Fruit fly (Drosophila melanogaster) whole organism, prepupa: ENCODE measurements around the gene CG2750.
"Not testable (repeated sequence)": the region's sequence is repeated elsewhere in the genome, so short reads cannot be mapped to it uniquely, and the experiment has no call there.

Experiments used
- CG6792 ChIP-seq: fragments of 200-800 bp; sonication (Bioruptor generic); optimal IDR thresholded peaks from 3 replicates; lab custom pipeline; 2016; ENCODE audit warnings: missing biosample characterization, missing genetic modification characterization
- CG6854 ChIP-seq: fragments of 200-800 bp; sonication (Bioruptor generic); optimal IDR thresholded peaks from 2 replicates; lab custom pipeline; 2017; ENCODE audit warnings: missing biosample characterization, mild to moderate bottlenecking, missing genetic modification characterization
- cyc ChIP-seq: fragments of 200-800 bp; sonication (Bioruptor generic); optimal IDR thresholded peaks from 3 replicates; lab custom pipeline; 2016; ENCODE audit warnings: missing biosample characterization, missing genetic modification characterization
- net ChIP-seq: fragments of 200-800 bp; sonication (Bioruptor generic); optimal IDR thresholded peaks from 3 replicates; lab custom pipeline; 2016; ENCODE audit warnings: missing biosample characterization, missing genetic modification characterization
- pdm3 ChIP-seq: fragments of 200-800 bp; sonication (Bioruptor generic); optimal IDR thresholded peaks from 3 replicates; lab custom pipeline; 2016; ENCODE audit warnings: missing biosample characterization, missing genetic modification characterization
- spab ChIP-seq: fragments of 200-800 bp; sonication (Bioruptor generic); optimal IDR thresholded peaks from 2 replicates; lab custom pipeline; 2017; ENCODE audit warnings: missing biosample characterization, mild to moderate bottlenecking, missing genetic modification characterization, missing genetic modification reagents

DNA sequence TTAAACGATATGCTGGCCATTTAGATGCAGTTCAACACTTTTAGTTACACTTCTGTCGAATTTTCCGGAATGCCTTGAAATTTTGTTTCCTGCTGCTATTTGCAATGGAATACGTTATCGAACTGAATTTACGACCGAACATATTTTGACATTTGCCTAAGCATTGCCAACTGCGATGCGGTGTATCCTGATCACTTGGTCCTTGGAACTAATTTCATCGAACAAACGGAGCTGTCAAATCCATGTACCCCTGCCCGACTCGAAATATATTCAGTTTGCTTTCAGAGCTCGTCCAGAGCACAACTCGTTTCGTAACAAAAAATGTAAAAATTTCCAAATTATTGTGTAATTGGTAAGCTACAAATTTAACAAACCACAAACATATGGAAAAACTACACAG lies 20.1 kb upstream of the CG2750 start, which contains the start of gene CG15734:
- TF ChIP-seq net (GFP tag; lab: Kevin White, UChicago); pdm3 (GFP tag; lab: Kevin White, UChicago); CG6792 (GFP tag; lab: Kevin White, UChicago); CG6854; cyc; spab: not testable (repeated sequence)
